Worm (Caenorhabditis elegans): ENCODE measurements around the gene nspg-7.2.

The nspg-7.2 gene

DNA sequence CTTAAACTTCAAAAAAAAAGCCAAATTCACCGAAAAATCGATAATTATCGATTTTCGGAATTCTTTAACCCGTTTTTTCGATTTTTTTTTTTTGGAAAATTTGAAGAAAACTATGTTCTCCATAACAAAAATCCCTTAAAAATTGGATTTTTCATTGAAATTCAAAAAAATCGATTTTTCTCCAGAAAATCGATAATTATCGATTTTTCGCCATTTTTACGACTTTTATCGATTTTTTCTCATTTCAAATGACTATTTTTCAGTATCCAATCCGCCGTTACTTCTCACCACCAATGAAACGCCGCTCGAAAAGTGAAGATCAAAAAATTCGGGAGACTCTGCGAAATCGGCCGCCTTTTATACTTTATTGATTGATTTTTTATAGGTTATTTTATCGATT, 17.3 kb downstream of the nspg-7.2 start (continued):
- TF ChIP-seq zfh-2 (GFP tag; conservative IDR thresholded peaks at IDR 0.05) (no peak), Y53G8AR.9 (GFP tag; conservative IDR thresholded peaks at IDR 0.05) (no peak), nhr-90 (tag; optimal IDR thresholded peaks at IDR 0.05) (no peak), hmg-1.2 (GFP tag; IDR thresholded peaks at IDR 0.05) (no peak)

DNA sequence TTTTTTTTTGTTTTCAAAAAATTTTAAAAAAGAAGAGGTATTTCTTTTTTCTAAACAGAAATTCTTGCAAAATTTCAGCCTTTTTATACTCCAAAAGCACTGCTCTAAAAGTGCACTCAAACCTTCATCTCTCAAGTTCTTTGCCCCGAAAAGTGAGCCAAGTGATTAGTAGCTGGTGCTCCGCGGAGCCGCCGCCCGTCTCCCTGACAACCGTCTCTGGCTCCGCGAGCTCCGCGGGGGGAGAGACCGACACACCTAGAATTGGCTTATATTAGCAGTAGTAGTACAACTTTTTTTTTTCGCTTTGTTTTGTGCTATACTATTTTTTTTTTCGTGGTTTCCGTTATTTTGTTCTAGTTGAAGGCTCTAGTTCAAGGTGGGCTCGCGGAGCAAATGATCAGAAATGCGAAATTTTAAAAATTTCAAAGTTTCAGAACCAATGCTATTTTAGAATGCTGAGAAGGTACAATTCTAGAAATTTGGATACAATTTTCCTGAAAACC, 25.5 kb downstream of the nspg-7.2 start, which contains the start of gene Y53G8AL.1:
Y53G8AL.1 (plus strand) TSS at position 453 of the 503 bp plus-strand sequence.
- TF ChIP-seq lir-1 (GFP tag; conservative IDR thresholded peaks at IDR 0.05) (no peak), egrh-3 (GFP tag; IDR thresholded peaks at IDR 0.05) (peak; percentile 19; the same call in 1 of the 2 replicates), unc-130 (GFP tag; optimal IDR thresholded peaks at IDR 0.05) (no peak), zfh-2 (GFP tag; conservative IDR thresholded peaks at IDR 0.05) (peak; percentile 74), nhr-120 (GFP tag; IDR thresholded peaks at IDR 0.05) (no peak)

DNA sequence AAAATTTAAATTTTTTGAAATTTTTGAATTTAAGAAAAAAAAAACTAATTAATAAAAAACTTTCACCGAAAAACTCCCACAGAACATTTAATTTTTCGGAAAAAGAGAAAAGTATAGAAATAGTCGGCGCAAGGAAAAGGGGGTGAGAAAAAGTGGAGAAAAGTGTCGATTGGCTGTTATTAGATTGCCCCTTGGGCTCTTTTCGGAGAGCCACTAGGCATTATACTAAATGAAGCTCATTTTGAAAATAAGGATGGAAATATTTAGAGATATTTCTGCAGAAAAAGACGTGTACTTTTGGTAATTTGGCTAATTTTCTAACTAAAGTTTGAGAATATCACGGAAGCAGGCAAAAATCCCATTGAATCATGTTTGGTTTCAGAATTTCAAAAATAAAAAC, 34.1 kb downstream of the nspg-7.2 start:
- TF ChIP-seq cebp-1 (GFP tag; IDR thresholded peaks at IDR 0.05) (no peak), cebp-1 (tag; optimal IDR thresholded peaks at IDR 0.05) (no peak), dpl-1 (GFP tag; optimal IDR thresholded peaks at IDR 0.05) (no peak), lag-1 (GFP tag; IDR thresholded peaks at IDR 0.05) (no peak), ceh-91 (GFP tag; IDR thresholded peaks at IDR 0.05) (no peak), akir-1 (GFP tag; optimal IDR thresholded peaks at IDR 0.05) (no peak), die-1 (tag; optimal IDR thresholded peaks at IDR 0.05) (no peak), atf-7 (tag; optimal IDR thresholded peaks at IDR 0.05) (no peak), lin-40 (tag; optimal IDR thresholded peaks at IDR 0.05) (no peak), efl-1 (GFP tag; optimal IDR thresholded peaks at IDR 0.05) (no peak), B0019.2 (GFP tag; conservative IDR thresholded peaks at IDR 0.05) (no peak), rpc-1 (optimal IDR thresholded peaks at IDR 0.05) (no peak), rpc-1 (tag; optimal IDR thresholded peaks at IDR 0.05) (no peak), ceh-79 (tag; optimal IDR thresholded peaks at IDR 0.05) (no peak), F33H1.4 (GFP tag; IDR thresholded peaks at IDR 0.05) (no peak), sdz-38 (tag; optimal IDR thresholded peaks at IDR 0.05) (no peak), nhr-80 (tag; optimal IDR thresholded peaks at IDR 0.05) (no peak), ztf-6 (GFP tag; IDR thresholded peaks at IDR 0.05) (no peak)

- TF ChIP-seq nhr-27 (tag; optimal IDR thresholded peaks at IDR 0.05) (no peak), Y95B8A.8 (GFP tag; IDR thresholded peaks at IDR 0.05) (no peak), egrh-3 (GFP tag; IDR thresholded peaks at IDR 0.05) (0 out of 2 replicates have a peak, but pooled peaks have one; percentile 17), sdz-38 (tag; optimal IDR thresholded peaks at IDR 0.05) (no peak), ceh-40 (GFP tag; IDR thresholded peaks at IDR 0.05) (no peak), repo-1 (tag; optimal IDR thresholded peaks at IDR 0.05) (no peak), snpc-1.1 (tag; optimal IDR thresholded peaks at IDR 0.05; ENCODE audit: insufficient read depth) (no peak), unc-62 (GFP tag; optimal IDR thresholded peaks at IDR 0.05) (no peak), hmg-1.2 (GFP tag; IDR thresholded peaks at IDR 0.05) (peak; percentile 78), cebp-1 (GFP tag; IDR thresholded peaks at IDR 0.05) (no peak), cebp-1 (tag; optimal IDR thresholded peaks at IDR 0.05) (no peak), hmg-20 (GFP tag; IDR thresholded peaks at IDR 0.05) (no peak), pbrm-1 (GFP tag; IDR thresholded peaks at IDR 0.05) (no peak), madf-3 (GFP tag; IDR thresholded peaks at IDR 0.05) (no peak), sptf-2 (GFP tag; optimal IDR thresholded peaks at IDR 0.05) (no peak), F10E7.11 (tag; optimal IDR thresholded peaks at IDR 0.05) (no peak), ekl-4 (GFP tag; IDR thresholded peaks at IDR 0.05) (no peak)
Observed at ce11 chrIII:3222707-3223106, 35.5 kb downstream of the nspg-7.2 start.
